Fruit fly (Drosophila melanogaster) whole organism, pupa: Measurements from ENCODE around the gene CG11828.

Experiments used
- CG8159 ChIP-seq: fragments of 200-800 bp; sonication (Bioruptor generic); optimal IDR thresholded peaks from 3 replicates; lab custom pipeline; 2018; ENCODE audit warnings: missing biosample characterization, mild to moderate bottlenecking, missing genetic modification characterization, moderate library complexity
- Ets98B ChIP-seq: fragments of 200-800 bp; sonication (Bioruptor generic); IDR thresholded peaks from 2 replicates; pipeline ENCODE4 v1.3.6; 2022; ENCODE audit warnings: missing biosample characterization, missing genetic modification characterization
- gl ChIP-seq: fragments of 200-800 bp; sonication (Bioruptor generic); optimal IDR thresholded peaks from 2 replicates; lab custom pipeline; 2018; ENCODE audit warnings: missing biosample characterization, mild to moderate bottlenecking, missing genetic modification characterization

dm6 chr3R:28895014-28895413 is 27.8 kb upstream of the CG11828 start:
- no peak for TF ChIP-seq CG8159 (tag; lab: Kevin White, UChicago)
- no peak for TF ChIP-seq gl
- TF ChIP-seq Ets98B (GFP tag; lab: Robert Waterston, UW), result no peak
